Worm (Caenorhabditis elegans) whole organism, L3 larva: Measurements from ENCODE around the gene T21C12.4.

Experiments used
- R02D3.7 ChIP-seq: fragments of 150-350 bp; optimal IDR thresholded peaks from 2 replicates; lab custom pipeline; 2014; ENCODE audit warnings: missing biosample characterization, missing genetic modification characterization
- ceh-82 ChIP-seq: fragments of 150-350 bp; optimal IDR thresholded peaks from 2 replicates; lab custom pipeline; 2014; ENCODE audit warnings: missing biosample characterization, missing genetic modification characterization
- daf-12 ChIP-seq: fragments of 150-350 bp; optimal IDR thresholded peaks from 2 replicates; lab custom pipeline; 2014; ENCODE audit warnings: missing biosample characterization, missing genetic modification reagents, missing genetic modification characterization
- elt-3 ChIP-seq, 3 experiments: fragments of 150-350 bp in 1 of 3; sonication (generic microtip) in 2 of 3; optimal IDR thresholded peaks; 2 replicates in 2 of 3; 4 replicates in 1 of 3; lab custom pipeline; 2014 to 2017; ENCODE audit warnings: missing biosample characterization in 3 of 3, missing genetic modification characterization in 3 of 3
- lin-15B ChIP-seq: fragments of 150-350 bp; optimal IDR thresholded peaks from 2 replicates; lab custom pipeline; 2014; ENCODE audit warnings: missing biosample characterization, missing genetic modification characterization
- nhr-28 ChIP-seq: fragments of 150-350 bp; optimal IDR thresholded peaks from 2 replicates; lab custom pipeline; 2014; ENCODE audit warnings: missing biosample characterization, missing genetic modification characterization
- nhr-67 ChIP-seq: fragments of 150-350 bp; optimal IDR thresholded peaks from 2 replicates; lab custom pipeline; 2014; ENCODE audit warnings: missing biosample characterization, missing genetic modification characterization
- tbx-2 ChIP-seq: sonication (generic microtip); optimal IDR thresholded peaks from 2 replicates; lab custom pipeline; 2016; ENCODE audit warnings: mild to moderate bottlenecking, missing genetic modification characterization, missing compliant biosample characterization
- unc-39 ChIP-seq: sonication (generic microtip); optimal IDR thresholded peaks from 4 replicates; lab custom pipeline; 2017; ENCODE audit warnings: missing biosample characterization, missing genetic modification characterization

DNA sequence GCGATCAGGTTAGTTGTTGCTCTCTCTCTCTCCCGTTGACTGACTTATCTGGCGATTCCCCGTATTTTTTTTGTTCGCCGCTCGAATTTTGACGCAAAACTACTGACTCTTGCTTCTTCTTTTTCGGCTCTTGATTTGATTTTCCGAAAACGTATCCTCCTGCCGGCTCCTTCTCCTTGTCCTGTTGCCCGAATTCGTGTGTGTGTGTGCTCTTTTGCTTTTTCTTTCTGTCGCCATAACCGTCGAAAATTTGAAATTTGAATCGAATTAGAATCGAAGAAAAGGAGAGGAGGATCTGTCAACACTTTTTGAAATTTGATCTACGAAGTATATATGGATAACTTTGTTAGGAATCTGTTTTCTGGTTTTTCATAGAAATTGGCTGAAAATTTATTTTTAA is 45.2 kb downstream of the T21C12.4 start:
- no peak for TF ChIP-seq lin-15B (tag; lab: Kevin White, UChicago)
- TF ChIP-seq ceh-82 (tag; lab: Kevin White, UChicago) = no peak
- TF ChIP-seq tbx-2 (tag; lab: Kevin White, UChicago) = no peak
- TF ChIP-seq elt-3 (tag; optimal IDR thresholded peaks at IDR 0.05; lab: Kevin White, UChicago) = no peak
- TF ChIP-seq daf-12 (tag; lab: Kevin White, UChicago) = no peak
- no peak for TF ChIP-seq nhr-28
- TF ChIP-seq nhr-67 (tag; lab: Kevin White, UChicago) = no peak
- no peak for TF ChIP-seq unc-39 (tag; lab: Kevin White, UChicago)
- no peak for TF ChIP-seq R02D3.7
